Worm (Caenorhabditis elegans): ENCODE measurements around the gene mltn-9.

mltn-9 gene

ce11 chrII:14616402-14616801 lies 567 bp downstream of the mltn-9 start:
- TF ChIP-seq cog-1 (tag; optimal IDR thresholded peaks at IDR 0.05) (no peak), ref-1 (GFP tag; conservative IDR thresholded peaks at IDR 0.05) (no peak), T22C8.4 (GFP tag; IDR thresholded peaks at IDR 0.05) (no peak)

- TF ChIP-seq tab-1 (GFP tag; IDR thresholded peaks at IDR 0.05) = 0 out of 2 replicates have a peak, but pooled peaks have one; percentile 26
- TF ChIP-seq T22C8.4 (GFP tag; IDR thresholded peaks at IDR 0.05) = no peak
- TF ChIP-seq klf-2 (GFP tag; conservative IDR thresholded peaks at IDR 0.05) = 0 out of 2 replicates have a peak, but pooled peaks have one; percentile 42
Observed at ce11 chrII:14616927-14617326, 1.1 kb downstream of the mltn-9 start.

ce11 chrII:14618158-14618557 lies 2.3 kb downstream of the mltn-9 start:
- TF ChIP-seq ref-1 (GFP tag; conservative IDR thresholded peaks at IDR 0.05) (no peak), klf-2 (GFP tag; conservative IDR thresholded peaks at IDR 0.05) (no peak), tab-1 (GFP tag; IDR thresholded peaks at IDR 0.05) (no peak), cog-1 (tag; optimal IDR thresholded peaks at IDR 0.05) (no peak), ztf-29 (GFP tag; IDR thresholded peaks at IDR 0.05) (no peak)

- TF ChIP-seq med-1 (GFP tag; optimal IDR thresholded peaks at IDR 0.05; ENCODE audit: insufficient read depth) = no peak
- TF ChIP-seq ztf-23 (GFP tag; IDR thresholded peaks at IDR 0.05) = no peak
- TF ChIP-seq cog-1 (tag; optimal IDR thresholded peaks at IDR 0.05) = no peak
- no peak for TF ChIP-seq flt-1 (GFP tag; IDR thresholded peaks at IDR 0.05)
- TF ChIP-seq ztf-29 (GFP tag; IDR thresholded peaks at IDR 0.05) = no peak
- no peak for TF ChIP-seq T22C8.4 (GFP tag; IDR thresholded peaks at IDR 0.05)
- no peak for TF ChIP-seq tab-1 (GFP tag; IDR thresholded peaks at IDR 0.05)
- no peak for TF ChIP-seq ref-1 (GFP tag; conservative IDR thresholded peaks at IDR 0.05)
- TF ChIP-seq klf-2 (GFP tag; conservative IDR thresholded peaks at IDR 0.05) = no peak
Observed at ce11 chrII:14618764-14619163, 2.9 kb downstream of the mltn-9 start.

ce11 chrII:14619806-14620205 lies 4.0 kb downstream of the mltn-9 start:
- no peak for TF ChIP-seq ztf-23 (GFP tag; IDR thresholded peaks at IDR 0.05)
- no peak for TF ChIP-seq med-1 (GFP tag; optimal IDR thresholded peaks at IDR 0.05; ENCODE audit: insufficient read depth)
- TF ChIP-seq flt-1 (GFP tag; IDR thresholded peaks at IDR 0.05) = no peak

ce11 chrII:14620730-14621129 lies 4.9 kb downstream of the mltn-9 start:
- TF ChIP-seq med-1 (GFP tag; optimal IDR thresholded peaks at IDR 0.05; ENCODE audit: insufficient read depth) = no peak
- TF ChIP-seq T22C8.4 (GFP tag; IDR thresholded peaks at IDR 0.05) = no peak
- TF ChIP-seq klf-2 (GFP tag; conservative IDR thresholded peaks at IDR 0.05) = no peak
- no peak for TF ChIP-seq cog-1 (tag; optimal IDR thresholded peaks at IDR 0.05)
- TF ChIP-seq ref-1 (GFP tag; conservative IDR thresholded peaks at IDR 0.05) = no peak
- no peak for TF ChIP-seq ztf-29 (GFP tag; IDR thresholded peaks at IDR 0.05)

- TF ChIP-seq flt-1 (GFP tag; IDR thresholded peaks at IDR 0.05) = no peak
- no peak for TF ChIP-seq ref-1 (GFP tag; conservative IDR thresholded peaks at IDR 0.05)
- no peak for TF ChIP-seq med-1 (GFP tag; optimal IDR thresholded peaks at IDR 0.05; ENCODE audit: insufficient read depth)
- no peak for TF ChIP-seq ztf-29 (GFP tag; IDR thresholded peaks at IDR 0.05)
- no peak for TF ChIP-seq tab-1 (GFP tag; IDR thresholded peaks at IDR 0.05)
- no peak for TF ChIP-seq T22C8.4 (GFP tag; IDR thresholded peaks at IDR 0.05)
- no peak for TF ChIP-seq klf-2 (GFP tag; conservative IDR thresholded peaks at IDR 0.05)
- TF ChIP-seq ztf-23 (GFP tag; IDR thresholded peaks at IDR 0.05) = no peak
- no peak for TF ChIP-seq cog-1 (tag; optimal IDR thresholded peaks at IDR 0.05)
Observed at ce11 chrII:14622758-14623157, 6.9 kb downstream of the mltn-9 start, which contains the start of gene mltn-10. mltn-10 (plus strand) TSS chrII:14623058.

ce11 chrII:14626883-14627282 lies 11.0 kb downstream of the mltn-9 start:
- TF ChIP-seq med-1 (GFP tag; optimal IDR thresholded peaks at IDR 0.05; ENCODE audit: insufficient read depth) = no peak

ce11 chrII:14627330-14627729 lies 11.5 kb downstream of the mltn-9 start, which contains the start of gene tag-297:
tag-297 (plus strand) TSS chrII:14627630.
- TF ChIP-seq T22C8.4 (GFP tag; IDR thresholded peaks at IDR 0.05) = no peak
- no peak for TF ChIP-seq med-1 (GFP tag; optimal IDR thresholded peaks at IDR 0.05; ENCODE audit: insufficient read depth)
- TF ChIP-seq cog-1 (tag; optimal IDR thresholded peaks at IDR 0.05) = no peak
- TF ChIP-seq ztf-23 (GFP tag; IDR thresholded peaks at IDR 0.05) = no peak
- TF ChIP-seq flt-1 (GFP tag; IDR thresholded peaks at IDR 0.05) = no peak
- TF ChIP-seq klf-2 (GFP tag; conservative IDR thresholded peaks at IDR 0.05) = no peak
- TF ChIP-seq tab-1 (GFP tag; IDR thresholded peaks at IDR 0.05) = no peak
- TF ChIP-seq ref-1 (GFP tag; conservative IDR thresholded peaks at IDR 0.05) = no peak
- no peak for TF ChIP-seq ztf-29 (GFP tag; IDR thresholded peaks at IDR 0.05)

ce11 chrII:14632823-14633222 lies 17.0 kb downstream of the mltn-9 start, which contains the start of gene C38C6.3:
C38C6.3 (plus strand) TSS chrII:14633123.
- TF ChIP-seq cog-1 (tag; optimal IDR thresholded peaks at IDR 0.05) (no peak), tab-1 (GFP tag; IDR thresholded peaks at IDR 0.05) (no peak), ztf-23 (GFP tag; IDR thresholded peaks at IDR 0.05) (no peak), ref-1 (GFP tag; conservative IDR thresholded peaks at IDR 0.05) (no peak), T22C8.4 (GFP tag; IDR thresholded peaks at IDR 0.05) (no peak), med-1 (GFP tag; optimal IDR thresholded peaks at IDR 0.05; ENCODE audit: insufficient read depth) (no peak), ztf-29 (GFP tag; IDR thresholded peaks at IDR 0.05) (no peak), flt-1 (GFP tag; IDR thresholded peaks at IDR 0.05) (no peak), klf-2 (GFP tag; conservative IDR thresholded peaks at IDR 0.05) (no peak)

ce11 chrII:14634042-14634441 lies 18.2 kb downstream of the mltn-9 start:
- no peak for TF ChIP-seq med-1 (GFP tag; optimal IDR thresholded peaks at IDR 0.05; ENCODE audit: insufficient read depth)
- TF ChIP-seq cog-1 (tag; optimal IDR thresholded peaks at IDR 0.05) = no peak
- TF ChIP-seq klf-2 (GFP tag; conservative IDR thresholded peaks at IDR 0.05) = no peak
- no peak for TF ChIP-seq ztf-23 (GFP tag; IDR thresholded peaks at IDR 0.05)
- TF ChIP-seq T22C8.4 (GFP tag; IDR thresholded peaks at IDR 0.05) = no peak
- no peak for TF ChIP-seq tab-1 (GFP tag; IDR thresholded peaks at IDR 0.05)
- TF ChIP-seq flt-1 (GFP tag; IDR thresholded peaks at IDR 0.05) = no peak
- TF ChIP-seq ztf-29 (GFP tag; IDR thresholded peaks at IDR 0.05) = no peak
- no peak for TF ChIP-seq ref-1 (GFP tag; conservative IDR thresholded peaks at IDR 0.05)

Measured in whole organism, midembryonic.